Fruit fly (Drosophila melanogaster) S2 (cell line): ENCODE measurements around the gene CG32006.

Experiments
- CG8478 ChIP-seq: fragments of >200 bp; optimal IDR thresholded peaks from 2 replicates; lab custom pipeline; 2018
- CTCF ChIP-seq, 2 experiments: fragments of >200 bp; optimal IDR thresholded peaks; 2 replicates each; lab custom pipeline; 2018

- TF ChIP-seq CG8478 (no peak), CTCF (optimal IDR thresholded peaks at IDR 0.05; lab: Kevin White, UChicago) (no peak)
Observed at dm6 chr4:150453-150852, at the start of gene CG32006.
